Fruit fly (Drosophila melanogaster) whole organism, adult: ENCODE data around the gene CG7025.
"Not testable (repeated sequence)": the region's sequence is repeated elsewhere in the genome, so short reads cannot be mapped to it uniquely, and the experiment has no call there.

Source experiments
- CG11617 ChIP-seq: fragments of 200-800 bp; sonication (Bioruptor generic); optimal IDR thresholded peaks from 2 replicates; lab custom pipeline; 2017; ENCODE audit warnings: mild to moderate bottlenecking, missing biosample characterization, missing genetic modification reagents, missing genetic modification characterization
- CG12768 ChIP-seq: fragments of 200-800 bp; sonication (Bioruptor generic); optimal IDR thresholded peaks from 2 replicates; lab custom pipeline; 2017; ENCODE audit warnings: missing biosample characterization, missing genetic modification characterization, mild to moderate bottlenecking, moderate library complexity, missing genetic modification reagents
- CG14711 ChIP-seq: fragments of 200-800 bp; sonication (Bioruptor generic); optimal IDR thresholded peaks from 2 replicates; lab custom pipeline; 2018; ENCODE audit warnings: missing biosample characterization, mild to moderate bottlenecking, missing genetic modification characterization, moderate library complexity
- CG1620 ChIP-seq: fragments of 200-800 bp; sonication (Bioruptor generic); optimal IDR thresholded peaks from 2 replicates; lab custom pipeline; 2016; ENCODE audit warnings: missing biosample characterization, missing genetic modification characterization
- CG33017 ChIP-seq: fragments of 200-800 bp; sonication (Bioruptor generic); optimal IDR thresholded peaks from 2 replicates; lab custom pipeline; 2018; ENCODE audit warnings: missing biosample characterization, mild to moderate bottlenecking, missing genetic modification characterization, moderate library complexity
- CG5204 ChIP-seq: fragments of 200-800 bp; sonication (Bioruptor generic); optimal IDR thresholded peaks from 2 replicates; lab custom pipeline; 2016; ENCODE audit warnings: missing biosample characterization, missing genetic modification characterization
- CG7045 ChIP-seq: fragments of 200-800 bp; sonication (Bioruptor generic); optimal IDR thresholded peaks from 2 replicates; lab custom pipeline; 2017; ENCODE audit warnings: missing biosample characterization, mild to moderate bottlenecking, missing genetic modification characterization
- CG7101 ChIP-seq: fragments of 200-800 bp; sonication (Bioruptor generic); optimal IDR thresholded peaks from 2 replicates; lab custom pipeline; 2018; ENCODE audit warnings: missing biosample characterization, mild to moderate bottlenecking, missing genetic modification characterization, moderate library complexity
- Clk ChIP-seq: fragments of 200-800 bp; sonication (Bioruptor generic); optimal IDR thresholded peaks from 2 replicates; lab custom pipeline; 2017; ENCODE audit warnings: missing biosample characterization, missing genetic modification characterization
- Crg-1 ChIP-seq: fragments of 200-800 bp; sonication (Bioruptor generic); optimal IDR thresholded peaks from 2 replicates; lab custom pipeline; 2016; ENCODE audit warnings: missing biosample characterization, missing genetic modification characterization
- Hr96 ChIP-seq: fragments of 200-800 bp; sonication (Bioruptor generic); optimal IDR thresholded peaks from 2 replicates; lab custom pipeline; 2016; ENCODE audit warnings: missing biosample characterization, missing genetic modification characterization
- Mnt ChIP-seq: fragments of 200-800 bp; sonication (Bioruptor generic); optimal IDR thresholded peaks from 2 replicates; lab custom pipeline; 2016; ENCODE audit warnings: missing biosample characterization, mild to moderate bottlenecking, missing genetic modification characterization
- bab1 ChIP-seq: fragments of 200-800 bp; sonication (Bioruptor generic); optimal IDR thresholded peaks from 3 replicates; lab custom pipeline; 2019; ENCODE audit warnings: missing biosample characterization, mild to moderate bottlenecking, missing genetic modification characterization, moderate library complexity
- cic ChIP-seq: fragments of 200-800 bp; sonication (Bioruptor generic); optimal IDR thresholded peaks from 2 replicates; lab custom pipeline; 2017; ENCODE audit warnings: missing biosample characterization, mild to moderate bottlenecking, missing genetic modification characterization, moderate library complexity
- cnc ChIP-seq, 2 experiments: fragments of >200 bp; optimal IDR thresholded peaks; 2 replicates each; lab custom pipeline; 2017
- kay ChIP-seq: fragments of 200-800 bp; sonication (Bioruptor generic); peaks from one replicate; lab custom pipeline; 2016; ENCODE audit warnings: missing biosample characterization, missing genetic modification characterization, borderline replicate concordance
- ovo ChIP-seq: fragments of 200-800 bp; sonication (Bioruptor generic); optimal IDR thresholded peaks from 2 replicates; lab custom pipeline; 2016; ENCODE audit warnings: missing biosample characterization, missing genetic modification characterization
- pad ChIP-seq: fragments of 200-800 bp; sonication (Bioruptor generic); optimal IDR thresholded peaks from 3 replicates; lab custom pipeline; 2017; ENCODE audit warnings: missing biosample characterization, missing genetic modification characterization, mild to moderate bottlenecking, moderate library complexity, missing genetic modification reagents
- tj ChIP-seq: fragments of 200-800 bp; sonication (Bioruptor generic); optimal IDR thresholded peaks from 3 replicates; lab custom pipeline; 2017; ENCODE audit warnings: missing biosample characterization, mild to moderate bottlenecking, missing genetic modification characterization, moderate library complexity
- toe ChIP-seq: fragments of 200-800 bp; sonication (Bioruptor generic); optimal IDR thresholded peaks from 2 replicates; lab custom pipeline; 2016; ENCODE audit warnings: missing biosample characterization, missing genetic modification characterization

The CG7025 gene

dm6 chr2L:7692583-7693080, at the start of gene CG7025, which contains the start of gene CG43235:
Gene CG7025 (minus strand): TSS chr2L:7692683.
Gene CG43235 (plus strand): TSS chr2L:7693030.
- TF ChIP-seq kay (GFP tag; lab: Kevin White, UChicago) (peak; percentile 22), CG5204 (no peak)

dm6 chr2L:7741437-7741836, 49.0 kb upstream of the CG7025 start, which contains the start of gene Acp1:
Gene Acp1 (minus strand): TSS chr2L:7741537.
- TF ChIP-seq CG1620 (GFP tag; lab: Kevin White, UChicago) (no peak), ovo (GFP tag; lab: Kevin White, UChicago) (no peak), kay (GFP tag; lab: Kevin White, UChicago) (no peak), CG12768 (GFP tag; lab: Kevin White, UChicago) (no peak), Hr96 (GFP tag; lab: Kevin White, UChicago) (no peak), Crg-1 (no peak), Clk (no peak)

- TF ChIP-seq CG5204; CG7045 (GFP tag; lab: Kevin White, UChicago); Hr96 (GFP tag; lab: Kevin White, UChicago): not testable (repeated sequence)
Measured at dm6 chr2L:7738709-7739108, 46.2 kb upstream of the CG7025 start, which contains the start of gene CG31904. Gene CG31904 (minus strand): TSS chr2L:7738809.

- TF ChIP-seq cnc (optimal IDR thresholded peaks at IDR 0.05; lab: Kevin White, UChicago); Crg-1; CG5204: not testable (repeated sequence)
Measured at dm6 chr2L:7732570-7732969, 40.1 kb upstream of the CG7025 start, which contains the start of gene CG13796. Gene CG13796 (minus strand): TSS chr2L:7732670.

dm6 chr2L:7726268-7726997, 34.0 kb upstream of the CG7025 start, which contains the start of gene CG13795:
Gene CG13795 (minus strand): TSS chr2L:7726298.
- TF ChIP-seq Hr96 (GFP tag; lab: Kevin White, UChicago) = peak; percentile 46
- TF ChIP-seq CG5204 = no peak
- TF ChIP-seq CG11617 (GFP tag; lab: Kevin White, UChicago) = peak; percentile 13
- TF ChIP-seq Clk = no peak
- peak; percentile 6 for TF ChIP-seq toe (GFP tag; lab: Kevin White, UChicago)
- peak; percentile 54 for TF ChIP-seq CG12768 (GFP tag; lab: Kevin White, UChicago)
- TF ChIP-seq Mnt = no peak
- TF ChIP-seq CG1620 (GFP tag; lab: Kevin White, UChicago) = no peak
- TF ChIP-seq CG7045 (GFP tag; lab: Kevin White, UChicago) = peak; percentile 13
- TF ChIP-seq CG7101 (tag; lab: Kevin White, UChicago) = peak; percentile 51
- TF ChIP-seq CG14711 (tag; lab: Kevin White, UChicago) = no peak
- TF ChIP-seq bab1 (GFP tag; lab: Kevin White, UChicago) = no peak
- no peak for TF ChIP-seq kay (GFP tag; lab: Kevin White, UChicago)
- no peak for TF ChIP-seq tj
- no peak for TF ChIP-seq cic
- no peak for TF ChIP-seq cnc (optimal IDR thresholded peaks at IDR 0.05; lab: Kevin White, UChicago)
- no peak for TF ChIP-seq Crg-1
- no peak for TF ChIP-seq ovo (GFP tag; lab: Kevin White, UChicago)
- TF ChIP-seq CG33017 (tag; lab: Kevin White, UChicago) = peak; percentile 52
- peak; percentile 5 for TF ChIP-seq pad

- TF ChIP-seq CG7101 (tag; lab: Kevin White, UChicago) (peak; percentile 21), kay (GFP tag; lab: Kevin White, UChicago) (peak; percentile 90), Crg-1 (no peak), CG33017 (tag; lab: Kevin White, UChicago) (peak; percentile 15)
Measured at dm6 chr2L:7722723-7723122, 30.2 kb upstream of the CG7025 start, which contains the start of gene CG13794. Gene CG13794 (minus strand): TSS chr2L:7722823.

- TF ChIP-seq kay (GFP tag; lab: Kevin White, UChicago) = peak; percentile 69
- no peak for TF ChIP-seq ovo (GFP tag; lab: Kevin White, UChicago)
- no peak for TF ChIP-seq pad
Measured at dm6 chr2L:7722102-7722501, 29.6 kb upstream of the CG7025 start.

dm6 chr2L:7719387-7719786, 26.9 kb upstream of the CG7025 start, which contains the start of gene CG13793:
Gene CG13793 (minus strand): TSS chr2L:7719487.
- TF ChIP-seq kay (GFP tag; lab: Kevin White, UChicago) (peak; percentile 35), bab1 (GFP tag; lab: Kevin White, UChicago) (no peak)
